Fruit fly (Drosophila melanogaster): ENCODE results near the gene CG3982.

The CG3982 gene

DNA sequence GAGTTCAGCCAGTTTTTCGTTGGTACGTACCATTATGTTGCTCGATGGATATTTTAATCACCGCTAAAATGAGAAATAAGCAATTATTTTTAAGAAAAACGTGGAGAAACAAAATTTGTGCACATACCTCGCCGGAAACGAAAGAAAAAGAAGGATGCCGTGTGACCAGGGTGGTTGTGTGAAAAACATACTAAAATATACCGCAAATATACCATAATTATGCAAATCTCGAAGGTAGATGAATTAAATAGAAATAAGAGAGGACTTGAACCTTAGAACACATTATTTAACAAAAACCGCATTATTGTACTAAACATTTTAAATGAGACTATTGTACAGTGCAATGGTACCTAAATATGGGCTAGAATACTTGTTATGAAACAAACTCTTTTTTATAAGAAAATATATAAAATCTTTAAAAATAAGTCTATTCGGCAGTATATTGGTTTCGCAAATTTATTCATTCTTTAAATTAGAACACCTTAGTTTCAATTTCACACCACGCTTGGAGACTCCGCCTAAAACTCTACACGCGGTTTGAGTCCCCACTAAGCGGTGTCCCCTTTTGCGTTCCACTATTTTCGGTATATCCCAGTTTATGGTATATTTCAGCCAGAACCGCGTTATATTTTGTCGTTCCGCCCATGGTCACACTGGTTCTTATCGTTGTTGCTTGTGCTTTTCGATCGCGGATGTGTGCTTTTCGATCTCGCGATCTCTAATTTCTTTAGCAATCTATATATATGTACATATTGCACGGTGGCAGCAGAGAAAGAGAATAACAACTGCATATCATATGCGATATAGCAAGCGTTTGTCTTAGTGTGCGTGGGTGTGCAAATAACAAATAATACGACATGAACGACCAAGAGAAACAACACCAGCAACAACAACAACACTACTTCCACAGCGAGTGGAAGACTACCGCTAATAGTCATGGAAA lies 12.7 kb upstream of the CG3982 start, which contains the start of the genes RpS17 and MTF-1 (continued):
- TF ChIP-seq CG33557 (GFP tag; optimal IDR thresholded peaks at IDR 0.05) (peak; percentile 39), HLHmδ (GFP tag; optimal IDR thresholded peaks at IDR 0.05) (peak; percentile 27), kni (GFP tag; optimal IDR thresholded peaks at IDR 0.05) (peak; percentile 22), MBD-R2 (GFP tag; IDR thresholded peaks at IDR 0.05) (peak; percentile 43; the same call in 1 of the 2 replicates), Vsx1 (GFP tag; optimal IDR thresholded peaks at IDR 0.05) (peak; percentile 51), CTCF (GFP tag; optimal IDR thresholded peaks at IDR 0.05) (peak; percentile 62), NfI (GFP tag; optimal IDR thresholded peaks at IDR 0.05) (peak; percentile 73), HmgZ (tag; optimal IDR thresholded peaks at IDR 0.05) (peak; percentile 48), PHDP (tag; optimal IDR thresholded peaks at IDR 0.05) (peak; percentile 66), CG4854 (GFP tag; optimal IDR thresholded peaks at IDR 0.05) (no peak), B-H2 (GFP tag; optimal IDR thresholded peaks at IDR 0.05) (peak; percentile 44), CG9797 (GFP tag; optimal IDR thresholded peaks at IDR 0.05) (peak; percentile 85), dmrt99B (tag; optimal IDR thresholded peaks at IDR 0.05) (peak; percentile 19), Asciz (GFP tag; optimal IDR thresholded peaks at IDR 0.05) (peak; percentile 45), Hr78 (GFP tag; optimal IDR thresholded peaks at IDR 0.05) (no peak), CG2116 (GFP tag; optimal IDR thresholded peaks at IDR 0.05) (peak; percentile 64), sug (tag; optimal IDR thresholded peaks at IDR 0.05) (peak; percentile 19), Max (GFP tag; optimal IDR thresholded peaks at IDR 0.05) (peak; percentile 26), CG9609 (GFP tag; optimal IDR thresholded peaks at IDR 0.05) (peak; percentile 41), CG2202 (tag; optimal IDR thresholded peaks at IDR 0.05) (peak; percentile 43), phol (tag; optimal IDR thresholded peaks at IDR 0.05) (peak; percentile 44), row (GFP tag; IDR thresholded peaks at IDR 0.05) (peak; percentile 10; the same call in 1 of the 3 replicates), CG12659 (GFP tag; optimal IDR thresholded peaks at IDR 0.05) (peak; percentile 67), NK7.1 (GFP tag; optimal IDR thresholded peaks at IDR 0.05) (no peak), CG3281 (GFP tag; optimal IDR thresholded peaks at IDR 0.05) (peak; percentile 67), CG11398 (GFP tag; optimal IDR thresholded peaks at IDR 0.05) (peak; percentile 62), Rx (GFP tag; IDR thresholded peaks at IDR 0.05) (0 out of 2 replicates have a peak, but pooled peaks have one; percentile 22), corto (GFP tag; optimal IDR thresholded peaks at IDR 0.05) (no peak), wek (GFP tag; optimal IDR thresholded peaks at IDR 0.05) (peak; percentile 98), Ets97D (GFP tag; optimal IDR thresholded peaks at IDR 0.05) (peak; percentile 98), CG6654 (GFP tag; optimal IDR thresholded peaks at IDR 0.05) (no peak), bcd (GFP tag; optimal IDR thresholded peaks at IDR 0.05) (peak; percentile 48), da (GFP tag; optimal IDR thresholded peaks at IDR 0.05) (no peak), CG7839 (tag; optimal IDR thresholded peaks at IDR 0.05) (peak; percentile 37), gro (GFP tag; optimal IDR thresholded peaks at IDR 0.05) (peak; percentile 4), zf30C (GFP tag; optimal IDR thresholded peaks at IDR 0.05) (peak; percentile 3), CG11456 (GFP tag; IDR thresholded peaks at IDR 0.05) (peak; percentile 72; the same call in 2 of the 3 replicates), Oli (tag; optimal IDR thresholded peaks at IDR 0.05) (peak; percentile 40), Meics (GFP tag; optimal IDR thresholded peaks at IDR 0.05) (peak; percentile 73), CG6854 (GFP tag; optimal IDR thresholded peaks at IDR 0.05) (peak; percentile 41), ap (GFP tag; IDR thresholded peaks at IDR 0.05) (no peak), gfzf (GFP tag; optimal IDR thresholded peaks at IDR 0.05) (peak; percentile 94), peb (GFP tag; IDR thresholded peaks at IDR 0.05) (no peak), CG11093 (GFP tag; IDR thresholded peaks at IDR 0.05) (no peak), CG11696 (GFP tag; IDR thresholded peaks at IDR 0.05) (peak; percentile 9; the same call in 1 of the 2 replicates), CG1233 (GFP tag; optimal IDR thresholded peaks at IDR 0.05) (peak; percentile 31), lbe (GFP tag; optimal IDR thresholded peaks at IDR 0.05) (peak; percentile 28), ase (GFP tag; IDR thresholded peaks at IDR 0.05) (peak; percentile 51; the same call in 2 of the 3 replicates)

Data from whole organism, embryonic.